Worm (Caenorhabditis elegans) whole organism, young adult: Measurements from ENCODE around the gene F46E10.2.

Experiments used
- C17E4.6 ChIP-seq: fragments of 200-800 bp; sonication (Bioruptor generic); IDR thresholded peaks from 2 replicates; pipeline ENCODE4 v1.3.6; 2022; ENCODE audit warnings: missing genetic modification reagents, missing genetic modification characterization, missing compliant biosample characterization
- F39B2.1 ChIP-seq: fragments of 200-800 bp; sonication (Bioruptor generic); IDR thresholded peaks from 2 replicates; pipeline ENCODE4 v1.3.6; 2022; ENCODE audit warnings: missing genetic modification reagents, missing genetic modification characterization, missing compliant biosample characterization
- F57A8.1 ChIP-seq: fragments of 200-800 bp; sonication (Bioruptor generic); optimal IDR thresholded peaks from 2 replicates; lab custom pipeline; 2018; ENCODE audit warnings: mild to moderate bottlenecking, missing genetic modification characterization, moderate library complexity, missing compliant biosample characterization
- ama-1 ChIP-seq, 3 experiments: fragments of 150-350 bp in 1 of 3; sonication (generic microtip) in 2 of 3; optimal IDR thresholded peaks; 2 replicates each; lab custom pipeline; 2014 to 2018; ENCODE audit warnings: missing biosample characterization in 2 of 3, missing genetic modification characterization in 2 of 3, missing genetic modification reagents in 2 of 3
- attf-3 ChIP-seq: fragments of 200-800 bp; sonication (Bioruptor generic); conservative IDR thresholded peaks from 2 replicates; pipeline ENCODE4 v1.3.6; 2022; ENCODE audit warnings: missing genetic modification reagents, missing genetic modification characterization, missing compliant biosample characterization
- bed-1 ChIP-seq: fragments of 200-800 bp; sonication (Bioruptor generic); IDR thresholded peaks from 2 replicates; pipeline ENCODE4 v1.3.6; 2022; ENCODE audit warnings: missing genetic modification reagents, missing genetic modification characterization, missing compliant biosample characterization
- cebp-2 ChIP-seq: fragments of 200-800 bp; sonication (Bioruptor generic); IDR thresholded peaks from 2 replicates; pipeline ENCODE4 v1.3.6; 2022; ENCODE audit warnings: missing genetic modification characterization, missing compliant biosample characterization
- ceh-100 ChIP-seq: fragments of 200-800 bp; sonication (Bioruptor generic); IDR thresholded peaks from 2 replicates; pipeline ENCODE4 v1.3.6; 2022; ENCODE audit warnings: missing genetic modification reagents, missing genetic modification characterization, missing compliant biosample characterization
- ceh-27 ChIP-seq: fragments of 200-800 bp; sonication (Bioruptor generic); optimal IDR thresholded peaks from 2 replicates; lab custom pipeline; 2018; ENCODE audit warnings: mild to moderate bottlenecking, missing genetic modification characterization, moderate library complexity, missing compliant biosample characterization
- ceh-58 ChIP-seq: fragments of 200-800 bp; sonication (Bioruptor generic); IDR thresholded peaks from 2 replicates; pipeline ENCODE4 v1.3.6; 2022; ENCODE audit warnings: missing genetic modification characterization, missing compliant biosample characterization
- ceh-79 ChIP-seq: sonication (generic microtip); optimal IDR thresholded peaks from 2 replicates; lab custom pipeline; 2017; ENCODE audit warnings: mild to moderate bottlenecking, missing genetic modification characterization, missing compliant biosample characterization
- chd-7 ChIP-seq: sonication (generic microtip); optimal IDR thresholded peaks from 2 replicates; lab custom pipeline; 2016; ENCODE audit warnings: mild to moderate bottlenecking, missing genetic modification characterization, moderate library complexity, missing compliant biosample characterization
- egrh-3 ChIP-seq: fragments of 200-800 bp; sonication (Bioruptor generic); IDR thresholded peaks from 2 replicates; pipeline ENCODE4 v1.3.6; 2022; ENCODE audit warnings: missing genetic modification reagents, missing genetic modification characterization, missing compliant biosample characterization
- him-1 ChIP-seq: sonication (generic microtip); optimal IDR thresholded peaks from 2 replicates; lab custom pipeline; 2016; ENCODE audit warnings: missing genotype, missing genetic modification reagents, missing genetic modification characterization, missing compliant biosample characterization
- hlh-12 ChIP-seq: sonication (generic microtip); optimal IDR thresholded peaks from 2 replicates; lab custom pipeline; 2016; ENCODE audit warnings: missing genetic modification characterization, missing compliant biosample characterization
- hlh-26 ChIP-seq: fragments of 200-800 bp; sonication (Bioruptor generic); conservative IDR thresholded peaks from 2 replicates; pipeline ENCODE4 v1.3.6; 2022; ENCODE audit warnings: missing genetic modification reagents, missing genetic modification characterization, missing compliant biosample characterization
- lag-1 ChIP-seq: fragments of 200-800 bp; sonication (Bioruptor generic); IDR thresholded peaks from 2 replicates; pipeline ENCODE4 v1.3.6; 2022; ENCODE audit warnings: missing genetic modification reagents, missing genetic modification characterization, missing compliant biosample characterization
- lir-1 ChIP-seq: fragments of 200-800 bp; sonication (Bioruptor generic); conservative IDR thresholded peaks from 2 replicates; pipeline ENCODE4 v1.3.6; 2022; ENCODE audit warnings: missing genetic modification reagents, missing genetic modification characterization, missing compliant biosample characterization
- lsl-1 ChIP-seq: fragments of 200-800 bp; sonication (Bioruptor generic); optimal IDR thresholded peaks from 2 replicates; lab custom pipeline; 2018; ENCODE audit warnings: mild to moderate bottlenecking, missing genetic modification characterization, moderate library complexity, missing compliant biosample characterization
- madf-6 ChIP-seq: fragments of 200-800 bp; sonication (Bioruptor generic); IDR thresholded peaks from 2 replicates; pipeline ENCODE4 v1.3.6; 2022; ENCODE audit warnings: missing genetic modification reagents, missing genetic modification characterization, missing compliant biosample characterization
- mcd-1 ChIP-seq: fragments of 200-800 bp; sonication (Bioruptor generic); IDR thresholded peaks from 2 replicates; pipeline ENCODE4 v1.3.6; 2022; ENCODE audit warnings: missing genetic modification reagents, missing genetic modification characterization, missing compliant biosample characterization
- mel-28 ChIP-seq: sonication (generic microtip); optimal IDR thresholded peaks from 2 replicates; lab custom pipeline; 2016; ENCODE audit warnings: borderline replicate concordance, mild to moderate bottlenecking, missing genetic modification characterization, missing compliant biosample characterization
- mes-4 ChIP-seq: sonication (generic microtip); optimal IDR thresholded peaks from 2 replicates; lab custom pipeline; 2016; ENCODE audit warnings: missing genotype, missing genetic modification characterization, missing compliant biosample characterization
- nfya-1 ChIP-seq: sonication (generic microtip); optimal IDR thresholded peaks from 2 replicates; lab custom pipeline; 2017; ENCODE audit warnings: antibody characterized with exemption, missing compliant biosample characterization, missing genetic modification characterization, borderline replicate concordance; ENCODE audit not compliant: insufficient read depth
- nfyb-1 ChIP-seq: fragments of 200-800 bp; sonication (Bioruptor generic); IDR thresholded peaks from 2 replicates; pipeline ENCODE4 v1.3.6; 2022; ENCODE audit warnings: missing genetic modification reagents, missing genetic modification characterization, missing compliant biosample characterization
- nhr-179 ChIP-seq: sonication (generic microtip); optimal IDR thresholded peaks from 2 replicates; lab custom pipeline; 2016; ENCODE audit warnings: mild to moderate bottlenecking, missing genetic modification characterization, missing compliant biosample characterization
- nhr-27 ChIP-seq: fragments of 200-800 bp; sonication (Bioruptor generic); optimal IDR thresholded peaks from 2 replicates; lab custom pipeline; 2018; ENCODE audit warnings: mild to moderate bottlenecking, missing genetic modification characterization, moderate library complexity, missing compliant biosample characterization
- nhr-90 ChIP-seq: sonication (generic microtip); optimal IDR thresholded peaks from 2 replicates; lab custom pipeline; 2016; ENCODE audit warnings: missing genotype, mild to moderate bottlenecking, missing genetic modification characterization, missing compliant biosample characterization
- rpc-1 ChIP-seq, 2 experiments: fragments of 150-350 bp in 1 of 2; sonication (generic microtip) in 1 of 2; optimal IDR thresholded peaks; 2 replicates each; lab custom pipeline; 2014 to 2018; ENCODE audit warnings: missing biosample characterization in 1 of 2, missing genetic modification characterization in 1 of 2, missing genetic modification reagents in 1 of 2, missing genotype in 1 of 2
- sea-2 ChIP-seq: fragments of 200-800 bp; sonication (Bioruptor generic); IDR thresholded peaks from 2 replicates; pipeline ENCODE4 v1.3.6; 2022; ENCODE audit warnings: missing genetic modification characterization, missing compliant biosample characterization
- snpc-1.1 ChIP-seq: sonication (generic microtip); optimal IDR thresholded peaks from 2 replicates; lab custom pipeline; 2017; ENCODE audit warnings: missing genetic modification characterization, mild to moderate bottlenecking, missing compliant biosample characterization, antibody characterized with exemption, moderate library complexity, missing genotype, missing genetic modification reagents; ENCODE audit not compliant: insufficient read depth
- unc-62 ChIP-seq: fragments of 150-350 bp; optimal IDR thresholded peaks from 2 replicates; lab custom pipeline; 2014; ENCODE audit warnings: missing biosample characterization, missing genetic modification reagents, missing genetic modification characterization
- xnd-1 ChIP-seq: sonication (generic microtip); optimal IDR thresholded peaks from 2 replicates; lab custom pipeline; 2016; ENCODE audit warnings: missing genotype, missing genetic modification reagents, missing genetic modification characterization, missing compliant biosample characterization
- zim-3 ChIP-seq: sonication (generic microtip); optimal IDR thresholded peaks from 2 replicates; lab custom pipeline; 2017; ENCODE audit warnings: mild to moderate bottlenecking, missing genetic modification characterization, moderate library complexity, missing compliant biosample characterization
- ztf-18 ChIP-seq: sonication (generic microtip); optimal IDR thresholded peaks from 2 replicates; lab custom pipeline; 2016; ENCODE audit warnings: missing genotype, mild to moderate bottlenecking, missing genetic modification characterization, missing compliant biosample characterization
- ztf-3 ChIP-seq: fragments of 200-800 bp; sonication (Bioruptor generic); optimal IDR thresholded peaks from 2 replicates; lab custom pipeline; 2018; ENCODE audit warnings: mild to moderate bottlenecking, missing genetic modification characterization, missing compliant biosample characterization

Gene F46E10.2

ce11 chrV:6508703-6509102, 11.5 kb upstream of the F46E10.2 start, which contains the start of gene ubh-3:
TSS of gene ubh-3 (minus strand) at chrV:6508803.
- TF ChIP-seq hlh-12: no peak

- TF ChIP-seq snpc-1.1 (tag; lab: Kevin White, UChicago) (no peak), xnd-1 (tag; lab: Kevin White, UChicago) (no peak), lir-1 (no peak), ztf-3 (GFP tag; lab: Kevin White, UChicago) (no peak), mes-4 (no peak), cebp-2 (GFP tag; lab: Robert Waterston, UW) (no peak), ama-1 (optimal IDR thresholded peaks at IDR 0.05; lab: Kevin White, UChicago) (no peak), ama-1 (GFP tag; optimal IDR thresholded peaks at IDR 0.05; lab: Kevin White, UChicago) (no peak), nhr-179 (tag; lab: Kevin White, UChicago) (no peak), ceh-58 (GFP tag; lab: Robert Waterston, UW) (no peak), ceh-27 (no peak), F57A8.1 (no peak), F39B2.1 (no peak), mel-28 (no peak), mcd-1 (no peak)
Measured at ce11 chrV:6509717-6510116, 10.5 kb upstream of the F46E10.2 start, which contains the start of gene ubh-2. TSS of gene ubh-2 (minus strand) at chrV:6509817.

ce11 chrV:6510622-6511021, 9.6 kb upstream of the F46E10.2 start:
- no peak for TF ChIP-seq nfya-1
- peak; percentile 88 for TF ChIP-seq lsl-1
- TF ChIP-seq ceh-79 (tag; lab: Kevin White, UChicago): no peak
- TF ChIP-seq bed-1 (GFP tag; lab: Robert Waterston, UW): no peak
- no peak for TF ChIP-seq attf-3 (GFP tag; lab: Robert Waterston, UW)
- TF ChIP-seq lir-1: no peak
- peak; percentile 3 for TF ChIP-seq xnd-1 (tag; lab: Kevin White, UChicago)
- TF ChIP-seq C17E4.6 (GFP tag; lab: Robert Waterston, UW): no peak
- TF ChIP-seq him-1 (tag; lab: Kevin White, UChicago): no peak
- TF ChIP-seq lag-1 (GFP tag; lab: Robert Waterston, UW): no peak
- peak; percentile 49; the same call in 1 of the 2 replicates for TF ChIP-seq madf-6
- no peak for TF ChIP-seq ztf-18 (tag; lab: Kevin White, UChicago)
- TF ChIP-seq ceh-100 (GFP tag; lab: Robert Waterston, UW): no peak
- TF ChIP-seq rpc-1 (optimal IDR thresholded peaks at IDR 0.05; lab: Kevin White, UChicago): no peak
- no peak for TF ChIP-seq rpc-1 (tag; optimal IDR thresholded peaks at IDR 0.05; lab: Kevin White, UChicago)
- no peak for TF ChIP-seq chd-7
- TF ChIP-seq zim-3 (tag; lab: Kevin White, UChicago): no peak

- TF ChIP-seq rpc-1 (optimal IDR thresholded peaks at IDR 0.05; lab: Kevin White, UChicago): no peak
- TF ChIP-seq rpc-1 (tag; optimal IDR thresholded peaks at IDR 0.05; lab: Kevin White, UChicago): no peak
- TF ChIP-seq unc-62 (GFP tag; lab: Kevin White, UChicago): no peak
- TF ChIP-seq sea-2: no peak
- no peak for TF ChIP-seq mes-4
- TF ChIP-seq egrh-3 (GFP tag; lab: Robert Waterston, UW): no peak
- 0 out of 2 replicates have a peak, but pooled peaks have one; percentile 10 for TF ChIP-seq nfyb-1 (GFP tag; lab: Robert Waterston, UW)
- no peak for TF ChIP-seq hlh-26
- no peak for TF ChIP-seq nhr-27
- TF ChIP-seq nhr-90 (tag; lab: Kevin White, UChicago): no peak
- TF ChIP-seq, all 124 proteins: peak for 1
Measured at ce11 chrV:6511121-6511520, 9.1 kb upstream of the F46E10.2 start, which contains the start of gene ubh-1. TSS of gene ubh-1 (minus strand) at chrV:6511409.
